Fruit fly (Drosophila melanogaster) whole organism, prepupa: ENCODE results near the gene shakB.

Experiments
- CG10669 ChIP-seq: fragments of 200-800 bp; sonication (Bioruptor generic); optimal IDR thresholded peaks from 3 replicates; lab custom pipeline; 2018; ENCODE audit warnings: missing biosample characterization, mild to moderate bottlenecking, missing genetic modification characterization, moderate library complexity
- CG34406 ChIP-seq: fragments of 200-800 bp; sonication (Bioruptor generic); optimal IDR thresholded peaks from 3 replicates; lab custom pipeline; 2016; ENCODE audit warnings: missing biosample characterization, missing genetic modification characterization
- CG6276 ChIP-seq: fragments of 200-800 bp; sonication (Bioruptor generic); optimal IDR thresholded peaks from 2 replicates; lab custom pipeline; 2017; ENCODE audit warnings: missing biosample characterization, mild to moderate bottlenecking, missing genetic modification characterization
- CG6808 ChIP-seq: fragments of 200-800 bp; sonication (Bioruptor generic); optimal IDR thresholded peaks from 3 replicates; lab custom pipeline; 2017; ENCODE audit warnings: missing biosample characterization, missing genetic modification characterization, mild to moderate bottlenecking, moderate library complexity, missing genetic modification reagents
- CG6854 ChIP-seq: fragments of 200-800 bp; sonication (Bioruptor generic); optimal IDR thresholded peaks from 2 replicates; lab custom pipeline; 2017; ENCODE audit warnings: missing biosample characterization, mild to moderate bottlenecking, missing genetic modification characterization
- CG8119 ChIP-seq: fragments of 200-800 bp; sonication (Bioruptor generic); IDR thresholded peaks from 3 replicates; pipeline ENCODE4 v1.3.6; 2022; ENCODE audit warnings: missing biosample characterization, missing genetic modification characterization
- CG8319 ChIP-seq: fragments of 200-800 bp; sonication (Bioruptor generic); optimal IDR thresholded peaks from 3 replicates; lab custom pipeline; 2016; ENCODE audit warnings: missing biosample characterization, missing genetic modification characterization
- Gug ChIP-seq: fragments of 200-800 bp; sonication (Bioruptor generic); IDR thresholded peaks from 2 replicates; pipeline ENCODE4 v1.3.6; 2022; ENCODE audit warnings: missing biosample characterization, missing genetic modification characterization
- Lpt ChIP-seq: fragments of 200-800 bp; sonication (Bioruptor generic); optimal IDR thresholded peaks from 3 replicates; lab custom pipeline; 2016; ENCODE audit warnings: missing biosample characterization, missing genetic modification characterization
- acj6 ChIP-seq: fragments of 200-800 bp; sonication (Bioruptor generic); optimal IDR thresholded peaks from 3 replicates; lab custom pipeline; 2016; ENCODE audit warnings: missing biosample characterization, missing genetic modification characterization
- lz ChIP-seq: fragments of 200-800 bp; sonication (Bioruptor generic); optimal IDR thresholded peaks from 3 replicates; lab custom pipeline; 2016; ENCODE audit warnings: missing biosample characterization, missing genetic modification characterization
- topi ChIP-seq: fragments of 200-800 bp; sonication (Bioruptor generic); optimal IDR thresholded peaks from 3 replicates; lab custom pipeline; 2016; ENCODE audit warnings: missing biosample characterization, missing genetic modification characterization
- vri ChIP-seq: fragments of 200-800 bp; sonication (Bioruptor generic); optimal IDR thresholded peaks from 3 replicates; lab custom pipeline; 2016; ENCODE audit warnings: missing biosample characterization, mild to moderate bottlenecking, missing genetic modification characterization

dm6 chrX:20826147-20826546 lies 100.7 kb downstream of the shakB start:
- TF ChIP-seq CG8319 (GFP tag; lab: Kevin White, UChicago) (no peak), acj6 (GFP tag; lab: Kevin White, UChicago) (no peak), CG6854 (GFP tag; lab: Kevin White, UChicago) (no peak), vri (GFP tag; lab: Kevin White, UChicago) (no peak), Lpt (GFP tag; lab: Kevin White, UChicago) (no peak), topi (no peak), Gug (GFP tag; lab: Robert Waterston, UW) (no peak), CG34406 (GFP tag; lab: Kevin White, UChicago) (no peak), CG10669 (GFP tag; lab: Kevin White, UChicago) (no peak), CG6808 (no peak), lz (GFP tag; lab: Kevin White, UChicago) (no peak), CG6276 (no peak), CG8119 (GFP tag; lab: Robert Waterston, UW) (no peak)
